Fruit fly (Drosophila melanogaster) Kc167 (cell line): ENCODE results near the gene CG9330.

ENCODE experiments used
- Myc ChIP-seq: fragments of >200 bp; optimal IDR thresholded peaks from 2 replicates; lab custom pipeline; 2017; ENCODE audit warnings: missing external identifiers
- Sin3A ChIP-seq: fragments of >200 bp; optimal IDR thresholded peaks from 2 replicates; lab custom pipeline; 2018; ENCODE audit warnings: missing external identifiers
- h ChIP-seq: fragments of >200 bp; optimal IDR thresholded peaks from 3 replicates; lab custom pipeline; 2018; ENCODE audit warnings: missing external identifiers
- insv ChIP-seq: fragments of >200 bp; optimal IDR thresholded peaks from 3 replicates; lab custom pipeline; 2018; ENCODE audit warnings: missing external identifiers

DNA sequence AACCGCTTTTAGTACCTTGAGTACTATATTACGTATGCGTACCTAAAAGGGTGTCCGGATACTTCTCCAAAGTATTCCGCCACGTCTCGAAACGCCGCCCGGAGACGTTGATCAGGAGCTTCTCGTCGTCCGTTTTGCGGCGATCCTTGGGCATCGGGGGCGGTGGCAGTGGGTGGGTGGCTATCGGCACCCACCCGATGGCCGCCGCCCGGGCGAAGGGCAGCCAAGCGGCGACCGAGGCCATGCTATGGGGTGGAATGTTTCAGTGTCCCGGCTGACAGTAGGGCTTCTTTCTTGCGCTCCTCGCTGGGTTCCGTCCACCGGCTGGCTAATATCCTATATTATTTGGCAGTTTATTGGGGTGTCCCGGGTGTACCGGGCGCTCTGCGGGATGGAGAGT is 11.6 kb upstream of the CG9330 start:
- TF ChIP-seq h (lab: Kevin White, UChicago): no peak
- no peak for TF ChIP-seq insv (lab: Kevin White, UChicago)
- TF ChIP-seq Sin3A (lab: Kevin White, UChicago): no peak
- no peak for TF ChIP-seq Myc
